Fruit fly (Drosophila melanogaster): Measurements from ENCODE around the gene ND-51.

Gene ND-51

DNA sequence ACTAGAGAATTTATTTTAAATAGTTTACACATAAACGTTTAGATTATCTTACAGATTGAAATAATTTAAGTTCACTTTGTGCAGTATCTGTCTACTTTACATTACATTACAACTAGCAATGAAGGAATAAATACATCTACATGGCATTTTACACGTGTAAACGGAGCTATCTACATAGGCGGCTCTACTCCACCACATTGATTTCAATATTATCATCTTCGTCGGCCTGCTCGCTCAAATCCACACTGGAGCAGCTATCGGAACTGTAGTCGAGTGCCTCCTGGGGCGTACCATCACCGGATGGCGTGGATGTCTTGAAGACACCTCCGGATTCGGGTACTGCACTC lies 49.5 kb downstream of the ND-51 start (continued):
- TF ChIP-seq Chrac-16 (GFP tag; optimal IDR thresholded peaks at IDR 0.05), result no peak

DNA sequence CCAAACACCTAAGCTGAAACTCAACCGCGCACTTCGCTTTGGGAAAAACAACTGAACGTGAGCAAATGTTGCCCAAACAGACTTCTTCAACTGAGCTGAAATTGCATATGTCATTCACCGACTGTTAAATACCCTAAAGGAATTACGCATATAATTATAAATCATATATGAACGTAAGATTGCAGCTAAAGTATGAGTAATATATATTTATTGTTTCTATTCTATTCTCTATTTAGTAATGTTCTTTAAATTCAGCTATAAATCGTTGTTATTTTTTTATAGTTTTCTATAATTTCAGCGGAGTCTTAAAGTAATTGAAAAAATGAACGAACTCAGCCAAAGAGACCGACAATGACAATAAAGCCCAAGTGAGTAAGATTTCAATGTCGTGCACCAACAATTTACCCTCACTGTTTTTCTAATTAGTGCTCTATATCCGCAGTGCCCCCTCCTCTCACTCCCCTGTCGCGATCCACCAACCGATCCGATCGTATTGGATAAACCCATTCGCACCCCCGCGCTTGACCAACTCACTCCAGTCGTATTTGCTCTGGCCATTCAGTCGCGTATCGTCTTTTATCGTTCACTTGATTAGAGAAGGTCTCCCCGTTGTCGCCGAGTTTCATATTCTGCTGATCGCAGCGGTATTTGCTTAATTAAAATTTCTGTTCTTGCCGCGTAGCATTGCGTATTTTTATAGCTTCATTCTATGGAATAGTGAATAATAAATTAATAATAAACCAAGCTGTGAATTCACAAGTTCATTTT lies 50.1 kb downstream of the ND-51 start, which contains the start of gene CG9098:
TSS of gene CG9098 (minus strand) at position 36 of the 768 bp plus-strand sequence.
- peak; percentile 62 for TF ChIP-seq CG8388 (GFP tag; optimal IDR thresholded peaks at IDR 0.05)
- TF ChIP-seq crol (GFP tag; IDR thresholded peaks at IDR 0.05), result peak; percentile 75
- no peak for TF ChIP-seq Mes4 (GFP tag; optimal IDR thresholded peaks at IDR 0.05)
- no peak for TF ChIP-seq fd64A (GFP tag; optimal IDR thresholded peaks at IDR 0.05)
- peak; percentile 44; the same call in 1 of the 3 replicates for TF ChIP-seq row (GFP tag; IDR thresholded peaks at IDR 0.05)
- peak; percentile 65 for TF ChIP-seq exex (tag; optimal IDR thresholded peaks at IDR 0.05)
- peak; percentile 83 for TF ChIP-seq D19A (tag; optimal IDR thresholded peaks at IDR 0.05)
- peak; percentile 82 for TF ChIP-seq mirr (GFP tag; optimal IDR thresholded peaks at IDR 0.05)
- peak; percentile 61; the same call in 1 of the 2 replicates for TF ChIP-seq Lim3 (GFP tag; IDR thresholded peaks at IDR 0.05)
- no peak for TF ChIP-seq unpg (GFP tag; optimal IDR thresholded peaks at IDR 0.05)
- TF ChIP-seq grn (GFP tag; optimal IDR thresholded peaks at IDR 0.05), result peak; percentile 72
- TF ChIP-seq otp (GFP tag; IDR thresholded peaks at IDR 0.05), result peak; percentile 10; the same call in 1 of the 3 replicates
- peak; percentile 28 for TF ChIP-seq Ets65A (GFP tag)
- no peak for TF ChIP-seq Antp (GFP tag; optimal IDR thresholded peaks at IDR 0.05)
